Worm (Caenorhabditis elegans) whole organism, L4 larva: Measurements from ENCODE around the gene dhhc-10.

Source experiments
- D1046.2 ChIP-seq: fragments of 200-800 bp; sonication (Bioruptor generic); IDR thresholded peaks from 2 replicates; pipeline ENCODE4 v1.3.6; 2022; ENCODE audit warnings: missing genetic modification characterization, missing compliant biosample characterization
- F10B5.3 ChIP-seq: sonication (generic microtip); optimal IDR thresholded peaks from 2 replicates; lab custom pipeline; 2016; ENCODE audit warnings: mild to moderate bottlenecking, missing genetic modification characterization, missing compliant biosample characterization
- F44E2.7 ChIP-seq: fragments of 200-800 bp; sonication (Bioruptor generic); IDR thresholded peaks from 2 replicates; pipeline ENCODE4 v2.1.2; 2022; ENCODE audit warnings: missing genetic modification characterization, missing compliant biosample characterization
- T20F7.1 ChIP-seq: fragments of 200-800 bp; sonication (Bioruptor generic); optimal IDR thresholded peaks from 2 replicates; lab custom pipeline; 2018; ENCODE audit warnings: mild to moderate bottlenecking, missing genetic modification characterization, missing compliant biosample characterization
- Y48G9A.11 ChIP-seq: fragments of 200-800 bp; sonication (Bioruptor generic); IDR thresholded peaks from 2 replicates; pipeline ENCODE4 v1.3.6; 2022; ENCODE audit warnings: missing genetic modification reagents, missing genetic modification characterization, missing compliant biosample characterization
- ZK337.2 ChIP-seq: fragments of 200-800 bp; sonication (Bioruptor generic); IDR thresholded peaks from 2 replicates; pipeline ENCODE4 v1.3.6; 2022; ENCODE audit warnings: missing genetic modification reagents, missing genetic modification characterization, missing compliant biosample characterization
- ZK546.5 ChIP-seq, 2 experiments: sonication (generic microtip); optimal IDR thresholded peaks; 2 replicates each; lab custom pipeline; 2017; ENCODE audit warnings: missing biosample characterization in 2 of 2, missing genetic modification characterization in 2 of 2
- aha-1 ChIP-seq: fragments of 150-350 bp; peaks from one replicate; lab custom pipeline; 2014; ENCODE audit warnings: missing biosample characterization, missing genetic modification characterization
- ama-1 ChIP-seq: fragments of 150-350 bp; optimal IDR thresholded peaks from 2 replicates; lab custom pipeline; 2014; ENCODE audit warnings: inconsistent platforms, mixed read lengths
- arid-1 ChIP-seq: fragments of 200-800 bp; sonication (Bioruptor generic); conservative IDR thresholded peaks from 2 replicates; pipeline ENCODE4 v1.3.6; 2022; ENCODE audit warnings: missing genetic modification reagents, missing genetic modification characterization, missing compliant biosample characterization
- ceh-20 ChIP-seq: fragments of 200-800 bp; sonication (Bioruptor generic); IDR thresholded peaks from 2 replicates; pipeline ENCODE4 v1.3.6; 2022; ENCODE audit warnings: missing genetic modification reagents, missing genetic modification characterization, missing compliant biosample characterization
- ceh-82 ChIP-seq: sonication (generic microtip); optimal IDR thresholded peaks from 2 replicates; lab custom pipeline; 2017; ENCODE audit warnings: missing biosample characterization, missing genetic modification characterization
- cey-2 ChIP-seq: sonication (generic microtip); optimal IDR thresholded peaks from 3 replicates; lab custom pipeline; 2017; ENCODE audit warnings: missing genetic modification characterization, mild to moderate bottlenecking, missing compliant biosample characterization, antibody characterized with exemption, borderline replicate concordance; ENCODE audit not compliant: insufficient read depth
- daf-16 ChIP-seq, 3 experiments: sonication (generic microtip); optimal IDR thresholded peaks; 2 replicates each; lab custom pipeline; 2016 to 2017; ENCODE audit warnings: missing genetic modification characterization in 3 of 3, missing genetic modification reagents in 3 of 3, mild to moderate bottlenecking in 2 of 3, missing compliant biosample characterization in 2 of 3, missing biosample characterization in 1 of 3, moderate library complexity in 1 of 3
- daf-19 ChIP-seq: fragments of 200-800 bp; sonication (Bioruptor generic); conservative IDR thresholded peaks from 2 replicates; pipeline ENCODE4 v1.3.6; 2022; ENCODE audit warnings: missing genetic modification characterization, missing compliant biosample characterization
- daf-8 ChIP-seq: fragments of 200-800 bp; sonication (Bioruptor generic); IDR thresholded peaks from 2 replicates; pipeline ENCODE4 v1.3.6; 2022; ENCODE audit warnings: missing genetic modification characterization, missing compliant biosample characterization
- dmd-6 ChIP-seq: fragments of 200-800 bp; sonication (Bioruptor generic); IDR thresholded peaks from 2 replicates; pipeline ENCODE4 v1.3.6; 2022; ENCODE audit warnings: missing genetic modification reagents, missing genetic modification characterization, missing compliant biosample characterization
- dve-1 ChIP-seq: sonication (generic microtip); optimal IDR thresholded peaks from 2 replicates; lab custom pipeline; 2017; ENCODE audit warnings: antibody characterized with exemption, mild to moderate bottlenecking, missing genetic modification characterization, missing compliant biosample characterization; ENCODE audit not compliant: insufficient read depth
- fos-1 ChIP-seq: fragments of 150-350 bp; optimal IDR thresholded peaks from 2 replicates; lab custom pipeline; 2014; ENCODE audit warnings: missing biosample characterization, missing genetic modification characterization
- hlh-11 ChIP-seq: fragments of 200-800 bp; sonication (Bioruptor generic); optimal IDR thresholded peaks from 2 replicates; lab custom pipeline; 2018; ENCODE audit warnings: mild to moderate bottlenecking, missing genetic modification characterization, missing compliant biosample characterization
- lim-7 ChIP-seq: fragments of 200-800 bp; sonication (Bioruptor generic); IDR thresholded peaks from 2 replicates; pipeline ENCODE4 v1.3.6; 2022; ENCODE audit warnings: missing genetic modification characterization, missing compliant biosample characterization
- lin-1 ChIP-seq: fragments of 200-800 bp; sonication (Bioruptor generic); IDR thresholded peaks from 2 replicates; pipeline ENCODE4 v1.3.6; 2022; ENCODE audit warnings: missing genetic modification reagents, missing genetic modification characterization, missing compliant biosample characterization
- lin-38 ChIP-seq: fragments of 200-800 bp; sonication (Bioruptor generic); IDR thresholded peaks from 2 replicates; pipeline ENCODE4 v1.3.6; 2022; ENCODE audit warnings: missing genetic modification reagents, missing genetic modification characterization, missing compliant biosample characterization
- madf-5 ChIP-seq, 2 experiments: fragments of 200-800 bp; sonication (Bioruptor generic); IDR thresholded peaks; 2 replicates each; pipeline ENCODE4 v1.3.6; 2022; ENCODE audit warnings: missing compliant biosample characterization in 2 of 2, missing genetic modification characterization in 2 of 2
- mdl-1 ChIP-seq, 2 experiments: fragments of 150-350 bp in 1 of 2; sonication (generic microtip) in 1 of 2; optimal IDR thresholded peaks; 2 replicates each; lab custom pipeline; 2014 to 2017; ENCODE audit warnings: missing biosample characterization in 2 of 2, missing genetic modification characterization in 2 of 2
- mes-2 ChIP-seq: sonication (generic microtip); optimal IDR thresholded peaks from 2 replicates; lab custom pipeline; 2016; ENCODE audit warnings: missing genotype, mild to moderate bottlenecking, missing genetic modification characterization, missing compliant biosample characterization; ENCODE audit not compliant: poor library complexity, severe bottlenecking
- mxl-2 ChIP-seq: fragments of 200-800 bp; sonication (Bioruptor generic); conservative IDR thresholded peaks from 2 replicates; pipeline ENCODE4 v1.3.6; 2022; ENCODE audit warnings: missing genetic modification reagents, missing genetic modification characterization, missing compliant biosample characterization
- nhr-11 ChIP-seq: fragments of 150-350 bp; optimal IDR thresholded peaks from 2 replicates; lab custom pipeline; 2014; ENCODE audit warnings: missing biosample characterization, missing genetic modification characterization
- nhr-237 ChIP-seq: sonication (generic microtip); optimal IDR thresholded peaks from 2 replicates; lab custom pipeline; 2017; ENCODE audit warnings: missing biosample characterization, missing genetic modification characterization
- nhr-25 ChIP-seq: sonication (generic microtip); optimal IDR thresholded peaks from 2 replicates; lab custom pipeline; 2017; ENCODE audit warnings: missing genetic modification characterization, mild to moderate bottlenecking, missing compliant biosample characterization, antibody characterized with exemption, moderate library complexity, borderline replicate concordance; ENCODE audit not compliant: insufficient read depth
- nhr-28 ChIP-seq: fragments of 150-350 bp; optimal IDR thresholded peaks from 2 replicates; lab custom pipeline; 2014; ENCODE audit warnings: missing biosample characterization, missing genetic modification characterization
- nhr-41 ChIP-seq: fragments of 200-800 bp; sonication (Bioruptor generic); IDR thresholded peaks from 2 replicates; pipeline ENCODE4 v1.3.6; 2022; ENCODE audit warnings: missing genetic modification reagents, missing genetic modification characterization, missing compliant biosample characterization
- nhr-42 ChIP-seq: fragments of 200-800 bp; sonication (Bioruptor generic); IDR thresholded peaks from 2 replicates; pipeline ENCODE4 v1.3.6; 2022; ENCODE audit warnings: missing genetic modification characterization, missing compliant biosample characterization
- nhr-48 ChIP-seq: sonication (generic microtip); optimal IDR thresholded peaks from 2 replicates; lab custom pipeline; 2016; ENCODE audit warnings: mild to moderate bottlenecking, missing genetic modification characterization, missing compliant biosample characterization
- nhr-76 ChIP-seq: fragments of 150-350 bp; optimal IDR thresholded peaks from 2 replicates; lab custom pipeline; 2014; ENCODE audit warnings: missing biosample characterization, missing genetic modification characterization
- saeg-2 ChIP-seq: fragments of 200-800 bp; sonication (Bioruptor generic); IDR thresholded peaks from 2 replicates; pipeline ENCODE4 v1.3.6; 2022; ENCODE audit warnings: missing genetic modification reagents, missing genetic modification characterization, missing compliant biosample characterization
- snpc-1.2 ChIP-seq: fragments of 200-800 bp; sonication (Bioruptor generic); IDR thresholded peaks from 2 replicates; pipeline ENCODE4 v1.3.6; 2022; ENCODE audit warnings: missing genetic modification reagents, missing genetic modification characterization, missing compliant biosample characterization
- snpc-4 ChIP-seq: fragments of 150-350 bp; optimal IDR thresholded peaks from 2 replicates; lab custom pipeline; 2014; ENCODE audit warnings: missing biosample characterization, missing genetic modification characterization
- spr-3 ChIP-seq: fragments of 200-800 bp; sonication (Bioruptor generic); optimal IDR thresholded peaks from 2 replicates; lab custom pipeline; 2018; ENCODE audit warnings: mild to moderate bottlenecking, missing genetic modification characterization, missing compliant biosample characterization
- tra-1 ChIP-seq: fragments of 200-800 bp; sonication (Bioruptor generic); IDR thresholded peaks from 2 replicates; pipeline ENCODE4 v1.3.6; 2022; ENCODE audit warnings: missing genetic modification reagents, missing genetic modification characterization, missing compliant biosample characterization
- unc-39 ChIP-seq: sonication (generic microtip); optimal IDR thresholded peaks from 2 replicates; lab custom pipeline; 2017; ENCODE audit warnings: missing biosample characterization, missing genetic modification characterization
- unc-62 ChIP-seq, 3 experiments: fragments of 150-350 bp in 1 of 3; sonication (generic microtip); optimal IDR thresholded peaks in 2 of 3; peaks in 1 of 3; 1 replicate in 1 of 3; 2 replicates in 2 of 3; lab custom pipeline; 2014 to 2017; ENCODE audit warnings: missing biosample characterization in 3 of 3, missing genetic modification characterization in 3 of 3, missing genetic modification reagents in 3 of 3, missing genotype in 1 of 3
- zfp-3 ChIP-seq: fragments of 200-800 bp; sonication (Bioruptor generic); conservative IDR thresholded peaks from 2 replicates; pipeline ENCODE4 v1.3.6; 2022; ENCODE audit warnings: missing genetic modification reagents, missing genetic modification characterization, missing compliant biosample characterization
- zip-11 ChIP-seq: fragments of 200-800 bp; sonication (Bioruptor generic); IDR thresholded peaks from 2 replicates; pipeline ENCODE4 v1.3.6; 2022; ENCODE audit warnings: missing genetic modification characterization, missing compliant biosample characterization
- ztf-11 ChIP-seq: fragments of 150-350 bp; optimal IDR thresholded peaks from 2 replicates; lab custom pipeline; 2014; ENCODE audit warnings: missing biosample characterization, missing genetic modification characterization

dhhc-10 gene

DNA sequence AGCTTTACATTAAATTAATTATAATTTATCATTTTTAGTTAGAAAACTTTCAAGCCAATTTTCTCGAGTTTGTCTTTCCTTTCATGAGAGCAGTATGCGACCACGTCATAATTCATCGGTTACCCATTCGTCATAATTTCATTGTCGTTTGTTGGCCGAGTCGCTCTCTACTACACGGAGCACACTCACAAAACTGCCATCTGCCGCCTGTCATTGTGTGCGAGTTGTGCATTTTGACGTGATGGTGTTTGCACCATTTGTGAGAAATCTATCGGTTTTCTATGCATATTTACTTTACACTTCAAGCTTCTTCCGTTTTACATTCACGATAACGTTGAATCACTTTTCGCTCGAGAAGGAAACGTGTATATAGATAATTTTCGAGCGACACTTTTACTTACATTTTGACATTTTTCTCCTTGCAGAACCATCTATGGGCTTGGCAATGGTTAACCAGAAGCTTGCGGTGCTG, at the start of gene dhhc-10 (continued):
- no peak for TF ChIP-seq mxl-2
- TF ChIP-seq tra-1 = 0 out of 2 replicates have a peak, but pooled peaks have one; percentile 7

ce11 chrX:4657577-4657976, 49.4 kb upstream of the dhhc-10 start:
- no peak for TF ChIP-seq ZK337.2 (GFP tag; lab: Robert Waterston, UW)
- TF ChIP-seq unc-39 = no peak
- TF ChIP-seq daf-19 (GFP tag; lab: Robert Waterston, UW) = no peak
- TF ChIP-seq Y48G9A.11 (GFP tag; lab: Robert Waterston, UW) = no peak
- TF ChIP-seq arid-1 (GFP tag; lab: Robert Waterston, UW) = no peak
- TF ChIP-seq dmd-6 = no peak
- TF ChIP-seq saeg-2 (GFP tag; lab: Robert Waterston, UW) = no peak
- no peak for TF ChIP-seq nhr-25 (tag; lab: Kevin White, UChicago)
- TF ChIP-seq snpc-4 (tag; lab: Kevin White, UChicago) = no peak
- no peak for TF ChIP-seq nhr-41 (GFP tag; lab: Robert Waterston, UW)
- no peak for TF ChIP-seq nhr-28 (tag; lab: Kevin White, UChicago)
- TF ChIP-seq nhr-48 (tag; lab: Kevin White, UChicago) = no peak
- TF ChIP-seq daf-8 (GFP tag; lab: Robert Waterston, UW) = no peak
- TF ChIP-seq aha-1 (tag; lab: Kevin White, UChicago) = no peak
- TF ChIP-seq mes-2 (tag; lab: Kevin White, UChicago) = no peak
- no peak for TF ChIP-seq cey-2 (tag; lab: Kevin White, UChicago)
- TF ChIP-seq ZK546.5 (tag; optimal IDR thresholded peaks at IDR 0.05; lab: Kevin White, UChicago) = no peak
- TF ChIP-seq madf-5 (GFP tag; IDR thresholded peaks at IDR 0.05; lab: Robert Waterston, UW) = no peak
- TF ChIP-seq lin-38 (GFP tag; lab: Robert Waterston, UW) = no peak
- TF ChIP-seq mdl-1 (tag; optimal IDR thresholded peaks at IDR 0.05; lab: Kevin White, UChicago) = no peak

DNA sequence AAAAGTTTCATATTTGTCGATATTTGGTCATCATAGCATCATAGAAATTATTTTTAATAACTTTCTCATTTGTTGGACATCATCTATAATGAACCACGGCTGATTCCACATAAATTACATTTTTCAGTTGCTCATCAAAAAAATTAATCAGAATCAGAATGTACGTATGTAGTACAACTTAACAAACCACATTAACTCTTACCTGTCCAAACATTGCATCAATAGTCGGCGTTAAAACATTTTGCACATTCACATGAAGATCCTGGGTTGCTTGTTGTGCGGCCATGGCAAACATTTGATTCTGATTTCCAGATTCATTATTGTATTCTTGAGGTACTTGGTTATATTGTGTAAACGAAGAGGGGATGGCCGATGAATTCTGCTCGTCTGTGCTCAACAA, 48.7 kb upstream of the dhhc-10 start:
- TF ChIP-seq mxl-2 = no peak
- no peak for TF ChIP-seq lin-1 (GFP tag; lab: Robert Waterston, UW)
- peak in 1 of 2 experiments; percentile 44 for TF ChIP-seq unc-62 (GFP tag; optimal IDR thresholded peaks at IDR 0.05 in 1 of 2; lab: Kevin White, UChicago)
- no peak for TF ChIP-seq unc-62 (tag; optimal IDR thresholded peaks at IDR 0.05; lab: Kevin White, UChicago)
- TF ChIP-seq dmd-6 = no peak
- TF ChIP-seq daf-16 (GFP tag; optimal IDR thresholded peaks at IDR 0.05; lab: Kevin White, UChicago) = no peak
- no peak for TF ChIP-seq daf-16 (tag; optimal IDR thresholded peaks at IDR 0.05; lab: Kevin White, UChicago)
- peak; percentile 38 for TF ChIP-seq aha-1 (tag; lab: Kevin White, UChicago)
- TF ChIP-seq ztf-11 (tag; lab: Kevin White, UChicago) = no peak

ce11 chrX:4658706-4659105, 48.3 kb upstream of the dhhc-10 start:
- TF ChIP-seq spr-3 (GFP tag; lab: Kevin White, UChicago) (no peak), lim-7 (no peak), nhr-41 (GFP tag; lab: Robert Waterston, UW) (no peak), hlh-11 (tag; lab: Kevin White, UChicago) (peak; percentile 24), ama-1 (lab: Kevin White, UChicago) (no peak), madf-5 (GFP tag; IDR thresholded peaks at IDR 0.05; lab: Robert Waterston, UW) (no peak), mdl-1 (tag; optimal IDR thresholded peaks at IDR 0.05; lab: Kevin White, UChicago) (no peak), nhr-11 (no peak), dve-1 (tag; lab: Kevin White, UChicago) (peak; percentile 6), fos-1 (tag; lab: Kevin White, UChicago) (no peak), F10B5.3 (no peak), ceh-82 (tag; lab: Kevin White, UChicago) (no peak), ceh-20 (GFP tag; lab: Robert Waterston, UW) (no peak), zip-11 (GFP tag; lab: Robert Waterston, UW) (no peak), zfp-3 (GFP tag; lab: Robert Waterston, UW) (no peak), F44E2.7 (GFP tag; lab: Robert Waterston, UW) (no peak), nhr-237 (tag; lab: Kevin White, UChicago) (no peak), nhr-42 (GFP tag; lab: Robert Waterston, UW) (no peak), nhr-76 (tag; lab: Kevin White, UChicago) (no peak), snpc-1.2 (GFP tag; lab: Robert Waterston, UW) (no peak), T20F7.1 (GFP tag; lab: Kevin White, UChicago) (no peak), dmd-6 (peak; percentile 37; the same call in 1 of the 2 replicates), tra-1 (no peak), D1046.2 (GFP tag; lab: Robert Waterston, UW) (no peak), Y48G9A.11 (GFP tag; lab: Robert Waterston, UW) (no peak)
